Fruit fly (Drosophila melanogaster) whole organism, prepupa: ENCODE measurements around the gene mRpL30.

Source experiments
- CG6854 ChIP-seq: fragments of 200-800 bp; sonication (Bioruptor generic); optimal IDR thresholded peaks from 2 replicates; lab custom pipeline; 2017; ENCODE audit warnings: missing biosample characterization, mild to moderate bottlenecking, missing genetic modification characterization
- Gug ChIP-seq: fragments of 200-800 bp; sonication (Bioruptor generic); IDR thresholded peaks from 2 replicates; pipeline ENCODE4 v1.3.6; 2022; ENCODE audit warnings: missing biosample characterization, missing genetic modification characterization
- Hr4 ChIP-seq: fragments of 200-800 bp; sonication (Bioruptor generic); optimal IDR thresholded peaks from 3 replicates; lab custom pipeline; 2016; ENCODE audit warnings: missing biosample characterization, missing genetic modification characterization
- Lpt ChIP-seq: fragments of 200-800 bp; sonication (Bioruptor generic); optimal IDR thresholded peaks from 3 replicates; lab custom pipeline; 2016; ENCODE audit warnings: missing biosample characterization, missing genetic modification characterization
- Smox ChIP-seq: fragments of 200-800 bp; sonication (Bioruptor generic); optimal IDR thresholded peaks from 3 replicates; lab custom pipeline; 2016; ENCODE audit warnings: missing biosample characterization, missing genetic modification characterization
- net ChIP-seq: fragments of 200-800 bp; sonication (Bioruptor generic); optimal IDR thresholded peaks from 3 replicates; lab custom pipeline; 2016; ENCODE audit warnings: missing biosample characterization, missing genetic modification characterization
- vri ChIP-seq: fragments of 200-800 bp; sonication (Bioruptor generic); optimal IDR thresholded peaks from 3 replicates; lab custom pipeline; 2016; ENCODE audit warnings: missing biosample characterization, mild to moderate bottlenecking, missing genetic modification characterization

- no peak for TF ChIP-seq vri (GFP tag; lab: Kevin White, UChicago)
- no peak for TF ChIP-seq CG6854
- TF ChIP-seq Gug (GFP tag; lab: Robert Waterston, UW), result no peak
- no peak for TF ChIP-seq Lpt (GFP tag; lab: Kevin White, UChicago)
- TF ChIP-seq Smox (GFP tag; lab: Kevin White, UChicago), result no peak
- no peak for TF ChIP-seq net
- no peak for TF ChIP-seq Hr4 (GFP tag; lab: Kevin White, UChicago)
Observed at dm6 chrX:4649751-4650150, 2.1 kb downstream of the mRpL30 start, which contains the start of the genes Cbp80 and Torsin.
